Worm (Caenorhabditis elegans) whole organism, early embryonic: ENCODE results near the gene sas-7.

ENCODE experiments used
- B0310.2 ChIP-seq: sonication (generic microtip); optimal IDR thresholded peaks from 2 replicates; lab custom pipeline; 2016; ENCODE audit warnings: mild to moderate bottlenecking, missing genetic modification characterization, missing compliant biosample characterization
- F13C5.2 ChIP-seq: sonication (generic microtip); optimal IDR thresholded peaks from 2 replicates; lab custom pipeline; 2017; ENCODE audit warnings: mild to moderate bottlenecking, missing genetic modification characterization, inconsistent platforms, missing compliant biosample characterization
- aly-1 ChIP-seq: sonication (generic microtip); optimal IDR thresholded peaks from 2 replicates; lab custom pipeline; 2016; ENCODE audit warnings: missing genetic modification characterization, missing compliant biosample characterization
- ama-1 ChIP-seq: fragments of 150-350 bp; optimal IDR thresholded peaks from 2 replicates; lab custom pipeline; 2014
- ceh-36 ChIP-seq: sonication (generic microtip); optimal IDR thresholded peaks from 2 replicates; lab custom pipeline; 2016; ENCODE audit warnings: missing genetic modification characterization, inconsistent platforms, missing compliant biosample characterization
- ets-7 ChIP-seq: sonication (generic microtip); optimal IDR thresholded peaks from 2 replicates; lab custom pipeline; 2016; ENCODE audit warnings: missing genotype, missing genetic modification characterization, missing compliant biosample characterization
- flt-1 ChIP-seq: fragments of 200-800 bp; sonication (Bioruptor generic); IDR thresholded peaks from 2 replicates; pipeline ENCODE4 v1.3.6; 2022; ENCODE audit warnings: missing genetic modification characterization, missing compliant biosample characterization
- pes-1 ChIP-seq: fragments of 200-800 bp; sonication (Bioruptor generic); IDR thresholded peaks from 2 replicates; pipeline ENCODE4 v1.3.6; 2022; ENCODE audit warnings: missing genetic modification reagents, missing genetic modification characterization, missing compliant biosample characterization
- scrt-1 ChIP-seq: fragments of 200-800 bp; sonication (Bioruptor generic); IDR thresholded peaks from 2 replicates; pipeline ENCODE4 v1.3.6; 2022; ENCODE audit warnings: missing genetic modification characterization, missing compliant biosample characterization
- tbx-37 ChIP-seq: fragments of 200-800 bp; sonication (Bioruptor generic); conservative IDR thresholded peaks from 2 replicates; pipeline ENCODE4 v1.3.6; 2022; ENCODE audit warnings: missing genetic modification reagents, missing genetic modification characterization, missing compliant biosample characterization

DNA sequence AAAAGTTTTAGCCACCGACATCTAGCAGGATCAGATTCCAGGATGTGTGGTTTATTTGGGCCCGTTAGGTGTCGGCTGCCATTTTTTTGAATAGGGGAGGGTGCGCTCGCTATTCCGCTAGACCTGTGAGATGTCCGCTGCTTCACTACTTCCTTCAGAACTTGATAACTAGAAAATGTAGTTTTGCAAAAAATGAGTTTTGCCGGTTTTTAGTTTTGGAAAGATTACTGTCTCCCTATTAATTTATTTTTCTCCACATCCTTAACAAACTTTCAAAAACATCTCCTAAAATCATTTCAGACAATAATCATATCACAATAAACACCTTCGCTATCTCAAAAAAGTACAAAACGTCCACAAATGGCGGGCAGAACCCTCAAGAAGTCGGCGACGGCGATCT lies 26.0 kb upstream of the sas-7 start, which contains the start of gene vglu-2:
- TF ChIP-seq ets-7 (tag; lab: Kevin White, UChicago) (no peak), ama-1 (no peak), aly-1 (tag; lab: Kevin White, UChicago) (no peak), pes-1 (no peak), tbx-37 (GFP tag; lab: Robert Waterston, UW) (no peak), B0310.2 (no peak), ceh-36 (tag; lab: Kevin White, UChicago) (no peak), scrt-1 (GFP tag; lab: Robert Waterston, UW) (no peak), F13C5.2 (tag; lab: Kevin White, UChicago) (no peak), flt-1 (GFP tag; lab: Robert Waterston, UW) (no peak)
